Worm (Caenorhabditis elegans) whole organism, mixed stage, embryonic: ENCODE data around the gene Y75B8A.37.

ENCODE experiments used
- bed-3 ChIP-seq: fragments of 200-800 bp; sonication (Bioruptor generic); optimal IDR thresholded peaks from 3 replicates; lab custom pipeline; 2018; ENCODE audit warnings: mild to moderate bottlenecking, missing genetic modification characterization, moderate library complexity, missing compliant biosample characterization
- blmp-1 ChIP-seq: fragments of 150-350 bp; optimal IDR thresholded peaks from 2 replicates; lab custom pipeline; 2014; ENCODE audit warnings: missing biosample characterization, missing genetic modification characterization
- ceh-39 ChIP-seq: fragments of 150-350 bp; optimal IDR thresholded peaks from 2 replicates; lab custom pipeline; 2014; ENCODE audit warnings: missing biosample characterization, missing genetic modification characterization
- ceh-43 ChIP-seq: fragments of 200-800 bp; sonication (Bioruptor generic); optimal IDR thresholded peaks from 2 replicates; lab custom pipeline; 2018; ENCODE audit warnings: mild to moderate bottlenecking, missing genetic modification characterization, moderate library complexity, missing compliant biosample characterization
- ceh-83 ChIP-seq: fragments of 200-800 bp; sonication (Bioruptor generic); optimal IDR thresholded peaks from 2 replicates; lab custom pipeline; 2018; ENCODE audit warnings: mild to moderate bottlenecking, missing genetic modification characterization, missing compliant biosample characterization
- ces-1 ChIP-seq: fragments of 150-350 bp; optimal IDR thresholded peaks from 2 replicates; lab custom pipeline; 2014; ENCODE audit warnings: missing biosample characterization, missing genetic modification reagents, missing genetic modification characterization
- cnd-1 ChIP-seq: fragments of 200-800 bp; sonication (Bioruptor generic); optimal IDR thresholded peaks from 2 replicates; lab custom pipeline; 2018; ENCODE audit warnings: mild to moderate bottlenecking, missing genetic modification characterization, missing compliant biosample characterization
- drap-1 ChIP-seq: fragments of 200-800 bp; sonication (Bioruptor generic); optimal IDR thresholded peaks from 3 replicates; lab custom pipeline; 2018; ENCODE audit warnings: mild to moderate bottlenecking, missing genetic modification characterization, missing compliant biosample characterization
- elt-1 ChIP-seq: sonication (generic microtip); optimal IDR thresholded peaks from 2 replicates; lab custom pipeline; 2017; ENCODE audit warnings: missing genetic modification characterization, mild to moderate bottlenecking, missing compliant biosample characterization, antibody characterized with exemption, moderate library complexity, borderline replicate concordance; ENCODE audit not compliant: insufficient read depth
- elt-3 ChIP-seq: fragments of 150-350 bp; optimal IDR thresholded peaks from 2 replicates; lab custom pipeline; 2014; ENCODE audit warnings: missing biosample characterization, missing genetic modification characterization
- flh-1 ChIP-seq: fragments of 200-800 bp; sonication (Bioruptor generic); optimal IDR thresholded peaks from 2 replicates; lab custom pipeline; 2018; ENCODE audit warnings: mild to moderate bottlenecking, missing genetic modification characterization, moderate library complexity, missing compliant biosample characterization
- ham-2 ChIP-seq: fragments of 200-800 bp; sonication (Bioruptor generic); optimal IDR thresholded peaks from 2 replicates; lab custom pipeline; 2018; ENCODE audit warnings: mild to moderate bottlenecking, missing genetic modification characterization, missing compliant biosample characterization
- lin-13 ChIP-seq: fragments of 150-350 bp; optimal IDR thresholded peaks from 2 replicates; lab custom pipeline; 2014; ENCODE audit warnings: missing biosample characterization, missing genetic modification characterization
- lin-32 ChIP-seq: fragments of 200-800 bp; sonication (Bioruptor generic); optimal IDR thresholded peaks from 2 replicates; lab custom pipeline; 2018; ENCODE audit warnings: mild to moderate bottlenecking, missing genetic modification characterization, missing compliant biosample characterization
- lsy-2 ChIP-seq: fragments of 150-350 bp; optimal IDR thresholded peaks from 2 replicates; lab custom pipeline; 2014; ENCODE audit warnings: missing biosample characterization, missing genetic modification characterization
- mab-5 ChIP-seq: fragments of 150-350 bp; optimal IDR thresholded peaks from 2 replicates; lab custom pipeline; 2014; ENCODE audit warnings: missing biosample characterization, missing genetic modification characterization
- mls-2 ChIP-seq: sonication (generic microtip); optimal IDR thresholded peaks from 2 replicates; lab custom pipeline; 2016; ENCODE audit warnings: mild to moderate bottlenecking, missing genetic modification characterization, moderate library complexity, missing compliant biosample characterization
- nhr-12 ChIP-seq: fragments of 150-350 bp; optimal IDR thresholded peaks from 2 replicates; lab custom pipeline; 2014; ENCODE audit warnings: missing biosample characterization, missing genetic modification characterization
- nhr-2 ChIP-seq: fragments of 150-350 bp; optimal IDR thresholded peaks from 2 replicates; lab custom pipeline; 2014; ENCODE audit warnings: missing biosample characterization, missing genetic modification characterization
- nhr-28 ChIP-seq: fragments of 150-350 bp; optimal IDR thresholded peaks from 2 replicates; lab custom pipeline; 2014; ENCODE audit warnings: missing biosample characterization, missing genetic modification characterization
- pha-4 ChIP-seq: fragments of 150-350 bp; optimal IDR thresholded peaks from 2 replicates; lab custom pipeline; 2018; ENCODE audit warnings: missing biosample characterization, missing genetic modification reagents, missing genetic modification characterization
- sem-2 ChIP-seq: fragments of 200-800 bp; sonication (Bioruptor generic); optimal IDR thresholded peaks from 2 replicates; lab custom pipeline; 2018; ENCODE audit warnings: mild to moderate bottlenecking, missing genetic modification characterization, missing compliant biosample characterization
- snpc-4 ChIP-seq: fragments of 150-350 bp; optimal IDR thresholded peaks from 2 replicates; lab custom pipeline; 2014; ENCODE audit warnings: missing biosample characterization, missing genetic modification characterization
- sptf-1 ChIP-seq: sonication (generic microtip); optimal IDR thresholded peaks from 2 replicates; lab custom pipeline; 2017; ENCODE audit warnings: mild to moderate bottlenecking, missing genetic modification characterization, moderate library complexity, missing compliant biosample characterization
- tbx-8 ChIP-seq: fragments of 200-800 bp; sonication (Bioruptor generic); optimal IDR thresholded peaks from 2 replicates; lab custom pipeline; 2018; ENCODE audit warnings: mild to moderate bottlenecking, missing genetic modification characterization, moderate library complexity, missing compliant biosample characterization
- unc-120 ChIP-seq: sonication (generic microtip); optimal IDR thresholded peaks from 2 replicates; lab custom pipeline; 2017; ENCODE audit warnings: missing genetic modification characterization, missing compliant biosample characterization; ENCODE audit not compliant: poor library complexity, severe bottlenecking
- unc-39 ChIP-seq: fragments of 150-350 bp; optimal IDR thresholded peaks from 2 replicates; lab custom pipeline; 2014; ENCODE audit warnings: missing biosample characterization, missing genetic modification characterization
- unc-62 ChIP-seq: fragments of 150-350 bp; optimal IDR thresholded peaks from 2 replicates; lab custom pipeline; 2014; ENCODE audit warnings: missing biosample characterization, missing genetic modification reagents, missing genetic modification characterization
- ztf-11 ChIP-seq: fragments of 150-350 bp; optimal IDR thresholded peaks from 2 replicates; lab custom pipeline; 2014; ENCODE audit warnings: missing biosample characterization, missing genetic modification characterization

The Y75B8A.37 gene

ce11 chrIII:12331300-12331699, 16.0 kb downstream of the Y75B8A.37 start:
- no peak for TF ChIP-seq bed-3 (GFP tag; lab: Kevin White, UChicago)
- TF ChIP-seq unc-39: no peak
- TF ChIP-seq snpc-4: no peak
- TF ChIP-seq elt-1 (tag; lab: Kevin White, UChicago): no peak
- TF ChIP-seq sem-2 (GFP tag; lab: Kevin White, UChicago): no peak
- no peak for TF ChIP-seq nhr-28
- no peak for TF ChIP-seq nhr-2
- no peak for TF ChIP-seq cnd-1 (tag; lab: Kevin White, UChicago)
- TF ChIP-seq lsy-2: no peak
- TF ChIP-seq ceh-39: no peak
- TF ChIP-seq unc-62 (GFP tag; lab: Kevin White, UChicago): no peak
- no peak for TF ChIP-seq nhr-12 (tag; lab: Kevin White, UChicago)
- TF ChIP-seq lin-32 (GFP tag; lab: Kevin White, UChicago): no peak
- no peak for TF ChIP-seq flh-1 (GFP tag; lab: Kevin White, UChicago)
- TF ChIP-seq sptf-1 (tag; lab: Kevin White, UChicago): no peak
- no peak for TF ChIP-seq blmp-1 (tag; lab: Kevin White, UChicago)
- TF ChIP-seq ham-2 (GFP tag; lab: Kevin White, UChicago): no peak
- TF ChIP-seq tbx-8 (GFP tag; lab: Kevin White, UChicago): no peak
- no peak for TF ChIP-seq ceh-83 (GFP tag; lab: Kevin White, UChicago)
- no peak for TF ChIP-seq drap-1 (GFP tag; lab: Kevin White, UChicago)
- TF ChIP-seq, all 35 proteins: peak for 0

ce11 chrIII:12333445-12333844, 18.2 kb downstream of the Y75B8A.37 start, which contains the start of gene zip-1:
Gene zip-1, plus strand, starts transcription at chrIII:12333745.
- no peak for TF ChIP-seq ceh-39
- no peak for TF ChIP-seq drap-1 (GFP tag; lab: Kevin White, UChicago)

ce11 chrIII:12334268-12334667, 19.0 kb downstream of the Y75B8A.37 start:
- TF ChIP-seq elt-3 (no peak), mab-5 (tag; lab: Kevin White, UChicago) (no peak), ceh-83 (GFP tag; lab: Kevin White, UChicago) (no peak), ztf-11 (no peak)
- TF ChIP-seq, all 35 proteins: peak for 0

- no peak for TF ChIP-seq ceh-43 (GFP tag; lab: Kevin White, UChicago)
- peak; percentile 51 for TF ChIP-seq elt-1 (tag; lab: Kevin White, UChicago)
- TF ChIP-seq ceh-83 (GFP tag; lab: Kevin White, UChicago): no peak
- TF ChIP-seq ces-1 (GFP tag; lab: Kevin White, UChicago): peak; percentile 45
- peak; percentile 1 for TF ChIP-seq elt-3
- TF ChIP-seq unc-62 (GFP tag; lab: Kevin White, UChicago): peak; percentile 7
- TF ChIP-seq pha-4 (tag; lab: Kevin White, UChicago): peak; percentile 1
- TF ChIP-seq unc-120: peak; percentile 25
- TF ChIP-seq, all 35 proteins: peak for 6
Measured at ce11 chrIII:12335400-12335994, 20.2 kb downstream of the Y75B8A.37 start.

ce11 chrIII:12344940-12345339, 29.7 kb downstream of the Y75B8A.37 start:
- TF ChIP-seq nhr-12 (tag; lab: Kevin White, UChicago): no peak
- TF ChIP-seq sptf-1 (tag; lab: Kevin White, UChicago): no peak
- no peak for TF ChIP-seq lin-13
- no peak for TF ChIP-seq nhr-2
- no peak for TF ChIP-seq mls-2 (tag; lab: Kevin White, UChicago)
- TF ChIP-seq mab-5 (tag; lab: Kevin White, UChicago): no peak
- no peak for TF ChIP-seq ceh-83 (GFP tag; lab: Kevin White, UChicago)
- TF ChIP-seq flh-1 (GFP tag; lab: Kevin White, UChicago): no peak
- TF ChIP-seq, all 35 proteins: peak for 0

- no peak for TF ChIP-seq flh-1 (GFP tag; lab: Kevin White, UChicago)
- no peak for TF ChIP-seq lsy-2
Measured at ce11 chrIII:12349027-12349426, 33.7 kb downstream of the Y75B8A.37 start.
